Fruit fly (Drosophila melanogaster) whole organism, embryonic: Measurements from ENCODE around the gene CG7367.

ENCODE experiments used
- BtbVII ChIP-seq: fragments of 200-800 bp; sonication (Bioruptor generic); optimal IDR thresholded peaks from 3 replicates; lab custom pipeline; 2017; ENCODE audit warnings: missing biosample characterization, mild to moderate bottlenecking, missing genetic modification characterization
- CG12942 ChIP-seq: fragments of 200-800 bp; sonication (Bioruptor generic); optimal IDR thresholded peaks from 3 replicates; lab custom pipeline; 2016; ENCODE audit warnings: missing biosample characterization, missing genetic modification characterization
- CG13775 ChIP-seq: fragments of 200-800 bp; sonication (Bioruptor generic); optimal IDR thresholded peaks from 3 replicates; lab custom pipeline; 2017; ENCODE audit warnings: missing biosample characterization, mild to moderate bottlenecking, missing genetic modification characterization
- CG14710 ChIP-seq: fragments of 200-800 bp; sonication (Bioruptor generic); optimal IDR thresholded peaks from 3 replicates; lab custom pipeline; 2019; ENCODE audit warnings: missing biosample characterization, mild to moderate bottlenecking, missing genetic modification characterization, moderate library complexity
- CG15073 ChIP-seq: fragments of 200-800 bp; sonication (Bioruptor generic); optimal IDR thresholded peaks from 2 replicates; lab custom pipeline; 2016; ENCODE audit warnings: missing biosample characterization, missing genetic modification characterization
- CG15514 ChIP-seq: fragments of 200-800 bp; sonication (Bioruptor generic); optimal IDR thresholded peaks from 3 replicates; lab custom pipeline; 2017; ENCODE audit warnings: missing biosample characterization, missing genetic modification characterization, mild to moderate bottlenecking, moderate library complexity, missing genetic modification reagents
- CG15601 ChIP-seq: fragments of 200-800 bp; sonication (Bioruptor generic); optimal IDR thresholded peaks from 3 replicates; lab custom pipeline; 2019; ENCODE audit warnings: missing biosample characterization, mild to moderate bottlenecking, missing genetic modification characterization, moderate library complexity
- CG16779 ChIP-seq: fragments of 200-800 bp; sonication (Bioruptor generic); IDR thresholded peaks from 2 replicates; pipeline ENCODE4 v1.3.6; 2022; ENCODE audit warnings: missing biosample characterization, missing genetic modification characterization
- CG16813 ChIP-seq: fragments of 200-800 bp; sonication (Bioruptor generic); IDR thresholded peaks from 3 replicates; pipeline ENCODE4 v1.3.6; 2022; ENCODE audit warnings: missing biosample characterization, missing genetic modification characterization; ENCODE audit not compliant: partially characterized antibody
- CG17829 ChIP-seq: fragments of 200-800 bp; optimal IDR thresholded peaks from 2 replicates; lab custom pipeline; 2019; ENCODE audit warnings: missing biosample characterization, mild to moderate bottlenecking, missing genetic modification characterization, moderate library complexity
- CG2116 ChIP-seq: fragments of 200-800 bp; sonication (Bioruptor generic); optimal IDR thresholded peaks from 3 replicates; lab custom pipeline; 2018; ENCODE audit warnings: missing biosample characterization, mild to moderate bottlenecking, missing genetic modification characterization
- CG3163 ChIP-seq: fragments of 200-800 bp; sonication (Bioruptor generic); optimal IDR thresholded peaks from 3 replicates; lab custom pipeline; 2016; ENCODE audit warnings: missing biosample characterization, missing genetic modification characterization
- CG34422 ChIP-seq: fragments of 200-800 bp; sonication (Bioruptor generic); IDR thresholded peaks from 3 replicates; pipeline ENCODE4 v1.3.6; 2022; ENCODE audit warnings: missing biosample characterization, missing genetic modification characterization
- CG6854 ChIP-seq: fragments of 200-800 bp; sonication (Bioruptor generic); optimal IDR thresholded peaks from 3 replicates; lab custom pipeline; 2017; ENCODE audit warnings: missing biosample characterization, mild to moderate bottlenecking, missing genetic modification characterization
- CG7745 ChIP-seq: fragments of 200-800 bp; sonication (Bioruptor generic); optimal IDR thresholded peaks from 2 replicates; lab custom pipeline; 2018; ENCODE audit warnings: missing biosample characterization, mild to moderate bottlenecking, missing genetic modification characterization, moderate library complexity
- CG7987 ChIP-seq: fragments of 200-800 bp; sonication (Bioruptor generic); optimal IDR thresholded peaks from 2 replicates; lab custom pipeline; 2018; ENCODE audit warnings: missing biosample characterization, mild to moderate bottlenecking, missing genetic modification characterization, moderate library complexity
- CG8089 ChIP-seq: fragments of 200-800 bp; sonication (Bioruptor generic); optimal IDR thresholded peaks from 3 replicates; lab custom pipeline; 2016; ENCODE audit warnings: missing biosample characterization, missing genetic modification characterization
- CG8924 ChIP-seq: fragments of 200-800 bp; optimal IDR thresholded peaks from 3 replicates; lab custom pipeline; 2019; ENCODE audit warnings: missing biosample characterization, mild to moderate bottlenecking, missing genetic modification characterization, moderate library complexity
- CG9797 ChIP-seq: fragments of 200-800 bp; sonication (Bioruptor generic); optimal IDR thresholded peaks from 3 replicates; lab custom pipeline; 2018; ENCODE audit warnings: missing biosample characterization, mild to moderate bottlenecking, missing genetic modification characterization
- ERR ChIP-seq: fragments of 200-800 bp; sonication (Bioruptor generic); optimal IDR thresholded peaks from 2 replicates; lab custom pipeline; 2016; ENCODE audit warnings: missing biosample characterization, missing genetic modification characterization
- HHEX ChIP-seq: fragments of 200-800 bp; sonication (Bioruptor generic); optimal IDR thresholded peaks from 3 replicates; lab custom pipeline; 2017; ENCODE audit warnings: missing biosample characterization, mild to moderate bottlenecking, missing genetic modification characterization, missing genetic modification reagents
- Hmr ChIP-seq: fragments of 200-800 bp; sonication (Bioruptor generic); optimal IDR thresholded peaks from 3 replicates; lab custom pipeline; 2017; ENCODE audit warnings: mild to moderate bottlenecking, missing biosample characterization, missing genetic modification reagents, missing genetic modification characterization
- Lhr ChIP-seq: fragments of 200-800 bp; sonication (Bioruptor generic); optimal IDR thresholded peaks from 3 replicates; lab custom pipeline; 2017; ENCODE audit warnings: mild to moderate bottlenecking, missing biosample characterization, missing genetic modification reagents, missing genetic modification characterization
- Lim3 ChIP-seq: fragments of 200-800 bp; sonication (Bioruptor generic); IDR thresholded peaks from 2 replicates; pipeline ENCODE4 v1.3.6; 2022; ENCODE audit warnings: missing biosample characterization, missing genetic modification characterization
- Nf-YC ChIP-seq: fragments of 200-800 bp; optimal IDR thresholded peaks from 3 replicates; lab custom pipeline; 2019; ENCODE audit warnings: missing biosample characterization, mild to moderate bottlenecking, missing genetic modification characterization, moderate library complexity
- Oli ChIP-seq: fragments of 200-800 bp; sonication (Bioruptor generic); optimal IDR thresholded peaks from 2 replicates; lab custom pipeline; 2018; ENCODE audit warnings: missing biosample characterization, mild to moderate bottlenecking, missing genetic modification characterization, moderate library complexity
- Optix ChIP-seq: fragments of 200-800 bp; sonication (Bioruptor generic); IDR thresholded peaks from 3 replicates; pipeline ENCODE4 v1.3.6; 2022; ENCODE audit warnings: missing biosample characterization, missing genetic modification characterization
- Pdp1 ChIP-seq, 2 experiments: fragments of 200-800 bp; sonication (Bioruptor generic); optimal IDR thresholded peaks; 3 replicates each; lab custom pipeline; 2016; ENCODE audit warnings: missing biosample characterization in 2 of 2, missing genetic modification characterization in 2 of 2, mild to moderate bottlenecking in 1 of 2, moderate library complexity in 1 of 2
- abd-A ChIP-seq: fragments of 200-800 bp; sonication (Bioruptor generic); optimal IDR thresholded peaks from 3 replicates; lab custom pipeline; 2019; ENCODE audit warnings: missing biosample characterization, mild to moderate bottlenecking, missing genetic modification characterization, moderate library complexity
- cg ChIP-seq: fragments of 200-800 bp; sonication (Bioruptor generic); optimal IDR thresholded peaks from 3 replicates; lab custom pipeline; 2019; ENCODE audit warnings: missing biosample characterization, mild to moderate bottlenecking, missing genetic modification characterization, moderate library complexity
- chm ChIP-seq: fragments of 200-800 bp; sonication (Bioruptor generic); IDR thresholded peaks from 2 replicates; pipeline ENCODE4 v1.3.6; 2022; ENCODE audit warnings: missing biosample characterization, missing genetic modification characterization
- ci ChIP-seq: fragments of 200-800 bp; sonication (Bioruptor generic); IDR thresholded peaks from 3 replicates; pipeline ENCODE4 v1.3.6; 2022; ENCODE audit warnings: missing biosample characterization, missing genetic modification characterization
- eve ChIP-seq, 2 experiments: fragments of >200 bp; optimal IDR thresholded peaks; 2 replicates each; lab custom pipeline; 2017; ENCODE audit warnings: missing biosample characterization in 2 of 2, missing genetic modification characterization in 2 of 2
- ewg ChIP-seq: fragments of 200-800 bp; sonication (Bioruptor generic); optimal IDR thresholded peaks from 3 replicates; lab custom pipeline; 2017; ENCODE audit warnings: mild to moderate bottlenecking, missing biosample characterization, missing genetic modification reagents, missing genetic modification characterization
- ftz-f1 ChIP-seq: fragments of 200-800 bp; sonication (Bioruptor generic); optimal IDR thresholded peaks from 2 replicates; lab custom pipeline; 2016; ENCODE audit warnings: missing biosample characterization, missing genetic modification characterization
- gce ChIP-seq: fragments of 200-800 bp; sonication (Bioruptor generic); IDR thresholded peaks from 3 replicates; pipeline ENCODE4 v1.3.6; 2022; ENCODE audit warnings: missing biosample characterization, missing genetic modification characterization
- grn ChIP-seq: fragments of 200-800 bp; sonication (Bioruptor generic); optimal IDR thresholded peaks from 3 replicates; lab custom pipeline; 2017; ENCODE audit warnings: missing biosample characterization, missing genetic modification characterization
- kay ChIP-seq: fragments of 200-800 bp; sonication (Bioruptor generic); optimal IDR thresholded peaks from 2 replicates; lab custom pipeline; 2016; ENCODE audit warnings: missing biosample characterization, missing genetic modification characterization
- mirr ChIP-seq: fragments of 200-800 bp; sonication (Bioruptor generic); optimal IDR thresholded peaks from 3 replicates; lab custom pipeline; 2018; ENCODE audit warnings: missing biosample characterization, mild to moderate bottlenecking, missing genetic modification characterization
- pzg ChIP-seq: fragments of 200-800 bp; sonication (Bioruptor generic); optimal IDR thresholded peaks from 3 replicates; lab custom pipeline; 2018; ENCODE audit warnings: missing biosample characterization, mild to moderate bottlenecking, missing genetic modification characterization, moderate library complexity
- rib ChIP-seq: fragments of 200-800 bp; sonication (Bioruptor generic); IDR thresholded peaks from 2 replicates; pipeline ENCODE4 v1.3.6; 2022; ENCODE audit warnings: missing biosample characterization, missing genetic modification characterization
- salm ChIP-seq: fragments of 200-800 bp; sonication (Bioruptor generic); optimal IDR thresholded peaks from 2 replicates; lab custom pipeline; 2018; ENCODE audit warnings: missing biosample characterization, mild to moderate bottlenecking, missing genetic modification characterization
- stwl ChIP-seq: fragments of 200-800 bp; sonication (Bioruptor generic); optimal IDR thresholded peaks from 3 replicates; lab custom pipeline; 2018; ENCODE audit warnings: missing biosample characterization, mild to moderate bottlenecking, missing genetic modification characterization, moderate library complexity
- tll ChIP-seq, 2 experiments: fragments of 200-800 bp in 1 of 2; fragments of >200 bp in 1 of 2; sonication (Bioruptor generic) in 1 of 2; optimal IDR thresholded peaks; 2 replicates each; lab custom pipeline; 2017 to 2019; ENCODE audit warnings: missing biosample characterization in 2 of 2, missing genetic modification characterization in 2 of 2, mild to moderate bottlenecking in 1 of 2, moderate library complexity in 1 of 2
- trem ChIP-seq: fragments of 200-800 bp; optimal IDR thresholded peaks from 3 replicates; lab custom pipeline; 2019; ENCODE audit warnings: missing biosample characterization, mild to moderate bottlenecking, missing genetic modification characterization, moderate library complexity
- wor ChIP-seq: fragments of 200-800 bp; sonication (Bioruptor generic); IDR thresholded peaks from 2 replicates; pipeline ENCODE4 v1.3.6; 2022; ENCODE audit warnings: missing biosample characterization, missing genetic modification characterization
- zen2 ChIP-seq: fragments of 200-800 bp; sonication (Bioruptor generic); IDR thresholded peaks from 3 replicates; pipeline ENCODE4 v1.3.6; 2022; ENCODE audit warnings: missing biosample characterization, missing genetic modification characterization; ENCODE audit not compliant: partially characterized antibody
- zfh1 ChIP-seq: fragments of 200-800 bp; sonication (Bioruptor generic); IDR thresholded peaks from 3 replicates; pipeline ENCODE4 v1.3.6; 2022; ENCODE audit warnings: missing biosample characterization, missing genetic modification characterization

The CG7367 gene

DNA sequence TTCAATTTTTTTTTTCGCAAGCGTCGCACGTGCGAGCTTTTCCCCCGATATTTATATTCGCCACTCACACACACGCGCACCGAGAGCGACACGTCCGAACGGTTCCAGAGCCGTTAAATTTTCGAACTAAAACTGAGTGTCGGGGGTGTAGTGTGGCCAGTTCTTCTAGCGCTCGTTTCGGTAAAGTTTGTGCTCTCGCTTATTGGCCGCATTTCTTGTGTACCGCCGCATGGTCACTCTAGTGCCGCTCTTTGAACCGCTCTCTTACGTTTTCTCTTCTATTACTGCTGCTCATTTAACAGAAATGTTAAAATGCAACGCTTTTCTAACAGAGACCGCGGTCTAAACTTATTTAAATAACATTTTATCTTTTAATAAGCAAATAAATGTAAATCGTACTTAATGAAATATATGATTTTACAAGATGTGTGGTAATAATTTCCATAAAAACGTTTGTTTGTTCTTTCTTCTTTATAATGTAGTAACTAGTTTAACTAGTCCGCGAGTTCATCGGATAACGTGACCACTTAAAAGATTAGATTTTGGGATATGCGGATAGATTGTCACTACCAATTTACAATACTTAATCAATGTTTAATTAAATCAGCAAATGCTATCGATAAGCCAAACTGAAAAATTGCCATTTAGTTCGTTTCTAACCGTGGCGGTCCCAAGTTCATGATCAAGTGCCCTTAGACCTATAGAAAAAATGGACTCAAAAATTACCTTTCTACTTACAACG is 55.4 kb downstream of the CG7367 start, which contains the start of gene Snoo:
Gene Snoo, minus strand, starts transcription at position 138 of the 742 bp plus-strand sequence.
- TF ChIP-seq zfh1 (GFP tag; lab: Robert Waterston, UW) (0 out of 3 replicates have a peak, but pooled peaks have one; percentile 6), Hmr (peak; percentile 62), CG9797 (GFP tag; lab: Kevin White, UChicago) (peak; percentile 90), CG7987 (GFP tag; lab: Kevin White, UChicago) (peak; percentile 29), CG15601 (no peak), ewg (GFP tag; lab: Kevin White, UChicago) (peak; percentile 46), CG2116 (peak; percentile 35), Nf-YC (peak; percentile 13), CG6854 (GFP tag; lab: Kevin White, UChicago) (peak; percentile 18), Optix (GFP tag; lab: Robert Waterston, UW) (no peak), HHEX (no peak), Oli (tag; lab: Kevin White, UChicago) (no peak), trem (tag; lab: Kevin White, UChicago) (peak; percentile 43), CG3163 (peak; percentile 100), BtbVII (GFP tag; lab: Kevin White, UChicago) (no peak), CG8089 (no peak), zen2 (peak; percentile 64; the same call in 2 of the 3 replicates), chm (peak; percentile 54; the same call in 1 of the 2 replicates), CG15073 (no peak), CG17829 (tag; lab: Kevin White, UChicago) (peak; percentile 24), grn (GFP tag; lab: Kevin White, UChicago) (peak; percentile 82), Lhr (GFP tag; lab: Kevin White, UChicago) (peak; percentile 57), pzg (GFP tag; lab: Kevin White, UChicago) (peak; percentile 88), wor (GFP tag; lab: Robert Waterston, UW) (no peak), CG14710 (tag; lab: Kevin White, UChicago) (no peak), kay (GFP tag; lab: Kevin White, UChicago) (no peak), salm (tag; lab: Kevin White, UChicago) (peak; percentile 2), cg (peak; percentile 38), CG13775 (GFP tag; lab: Kevin White, UChicago) (no peak), CG12942 (no peak), ftz-f1 (GFP tag; lab: Kevin White, UChicago) (peak; percentile 29), mirr (GFP tag; lab: Kevin White, UChicago) (peak; percentile 45), ERR (GFP tag; lab: Kevin White, UChicago) (peak; percentile 27), CG34422 (GFP tag; lab: Robert Waterston, UW) (peak; percentile 23; the same call in 1 of the 3 replicates), CG7745 (no peak), tll (GFP tag; optimal IDR thresholded peaks at IDR 0.05; lab: Kevin White, UChicago) (no peak), eve (GFP tag; optimal IDR thresholded peaks at IDR 0.05; lab: Kevin White, UChicago) (peak in 1 of 2 experiments; percentile 43), gce (GFP tag; lab: Robert Waterston, UW) (peak; percentile 12; the same call in 1 of the 3 replicates), CG15514 (GFP tag; lab: Kevin White, UChicago) (peak; percentile 72), CG8924 (tag; lab: Kevin White, UChicago) (peak; percentile 25), Pdp1 (GFP tag; optimal IDR thresholded peaks at IDR 0.05; lab: Kevin White, UChicago) (peak in 1 of 2 experiments; percentile 31), rib (GFP tag; lab: Robert Waterston, UW) (peak; percentile 62; the same call in 1 of the 2 replicates), ci (peak; percentile 72; the same call in 2 of the 3 replicates), stwl (tag; lab: Kevin White, UChicago) (peak; percentile 64), Lim3 (GFP tag; lab: Robert Waterston, UW) (no peak), abd-A (peak; percentile 28), CG16813 (0 out of 3 replicates have a peak, but pooled peaks have one; percentile 15), CG16779 (GFP tag; lab: Robert Waterston, UW) (peak; percentile 7; the same call in 1 of the 2 replicates)
